Fruit fly (Drosophila melanogaster): ENCODE results near the gene sofe.

DNA sequence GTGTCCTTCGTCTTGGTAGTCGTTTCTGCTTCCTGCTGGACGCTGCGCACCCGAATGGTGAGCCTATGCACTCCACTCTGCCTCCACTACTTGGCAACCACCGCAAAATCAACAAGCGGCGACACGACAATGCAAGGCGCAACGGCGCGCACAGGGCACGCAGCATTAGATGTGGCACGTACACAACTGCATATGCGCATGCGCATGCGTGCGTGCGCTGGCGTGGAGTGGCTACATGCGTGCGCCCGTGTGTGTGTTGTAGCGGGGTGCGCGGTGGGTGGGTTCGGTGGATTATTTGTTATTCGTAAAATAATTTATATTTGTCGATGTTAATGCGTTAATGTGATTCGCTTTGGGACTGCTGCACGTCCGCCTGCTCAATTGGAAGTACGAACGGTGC is 21.6 kb downstream of the sofe start:
- TF ChIP-seq kay (GFP tag; ENCODE audit: borderline replicate concordance) (no peak), Mnt (GFP tag; optimal IDR thresholded peaks at IDR 0.05) (no peak), cic (GFP tag; optimal IDR thresholded peaks at IDR 0.05) (no peak), CG7045 (GFP tag; optimal IDR thresholded peaks at IDR 0.05) (no peak), CG12768 (GFP tag; optimal IDR thresholded peaks at IDR 0.05) (no peak), bab1 (GFP tag; optimal IDR thresholded peaks at IDR 0.05) (no peak), ovo (GFP tag; optimal IDR thresholded peaks at IDR 0.05) (no peak)

All from whole organism, adult.